Fruit fly (Drosophila melanogaster) whole organism, adult: ENCODE results near the gene pxb.

Experiments used
- CG11617 ChIP-seq: fragments of 200-800 bp; sonication (Bioruptor generic); optimal IDR thresholded peaks from 2 replicates; lab custom pipeline; 2017; ENCODE audit warnings: mild to moderate bottlenecking, missing biosample characterization, missing genetic modification reagents, missing genetic modification characterization
- CG12768 ChIP-seq: fragments of 200-800 bp; sonication (Bioruptor generic); optimal IDR thresholded peaks from 2 replicates; lab custom pipeline; 2017; ENCODE audit warnings: missing biosample characterization, missing genetic modification characterization, mild to moderate bottlenecking, moderate library complexity, missing genetic modification reagents
- CG14711 ChIP-seq: fragments of 200-800 bp; sonication (Bioruptor generic); optimal IDR thresholded peaks from 2 replicates; lab custom pipeline; 2018; ENCODE audit warnings: missing biosample characterization, mild to moderate bottlenecking, missing genetic modification characterization, moderate library complexity
- CG1620 ChIP-seq: fragments of 200-800 bp; sonication (Bioruptor generic); optimal IDR thresholded peaks from 2 replicates; lab custom pipeline; 2016; ENCODE audit warnings: missing biosample characterization, missing genetic modification characterization
- CG33017 ChIP-seq: fragments of 200-800 bp; sonication (Bioruptor generic); optimal IDR thresholded peaks from 2 replicates; lab custom pipeline; 2018; ENCODE audit warnings: missing biosample characterization, mild to moderate bottlenecking, missing genetic modification characterization, moderate library complexity
- CG5204 ChIP-seq: fragments of 200-800 bp; sonication (Bioruptor generic); optimal IDR thresholded peaks from 2 replicates; lab custom pipeline; 2016; ENCODE audit warnings: missing biosample characterization, missing genetic modification characterization
- CG7045 ChIP-seq: fragments of 200-800 bp; sonication (Bioruptor generic); optimal IDR thresholded peaks from 2 replicates; lab custom pipeline; 2017; ENCODE audit warnings: missing biosample characterization, mild to moderate bottlenecking, missing genetic modification characterization
- CG7101 ChIP-seq: fragments of 200-800 bp; sonication (Bioruptor generic); optimal IDR thresholded peaks from 2 replicates; lab custom pipeline; 2018; ENCODE audit warnings: missing biosample characterization, mild to moderate bottlenecking, missing genetic modification characterization, moderate library complexity
- Clk ChIP-seq: fragments of 200-800 bp; sonication (Bioruptor generic); optimal IDR thresholded peaks from 2 replicates; lab custom pipeline; 2017; ENCODE audit warnings: missing biosample characterization, missing genetic modification characterization
- Crg-1 ChIP-seq: fragments of 200-800 bp; sonication (Bioruptor generic); optimal IDR thresholded peaks from 2 replicates; lab custom pipeline; 2016; ENCODE audit warnings: missing biosample characterization, missing genetic modification characterization
- Hr96 ChIP-seq: fragments of 200-800 bp; sonication (Bioruptor generic); optimal IDR thresholded peaks from 2 replicates; lab custom pipeline; 2016; ENCODE audit warnings: missing biosample characterization, missing genetic modification characterization
- Mnt ChIP-seq: fragments of 200-800 bp; sonication (Bioruptor generic); optimal IDR thresholded peaks from 2 replicates; lab custom pipeline; 2016; ENCODE audit warnings: missing biosample characterization, mild to moderate bottlenecking, missing genetic modification characterization
- bab1 ChIP-seq: fragments of 200-800 bp; sonication (Bioruptor generic); optimal IDR thresholded peaks from 3 replicates; lab custom pipeline; 2019; ENCODE audit warnings: missing biosample characterization, mild to moderate bottlenecking, missing genetic modification characterization, moderate library complexity
- cic ChIP-seq: fragments of 200-800 bp; sonication (Bioruptor generic); optimal IDR thresholded peaks from 2 replicates; lab custom pipeline; 2017; ENCODE audit warnings: missing biosample characterization, mild to moderate bottlenecking, missing genetic modification characterization, moderate library complexity
- cnc ChIP-seq, 2 experiments: fragments of >200 bp; optimal IDR thresholded peaks; 2 replicates each; lab custom pipeline; 2017
- kay ChIP-seq: fragments of 200-800 bp; sonication (Bioruptor generic); peaks from one replicate; lab custom pipeline; 2016; ENCODE audit warnings: missing biosample characterization, missing genetic modification characterization, borderline replicate concordance
- ovo ChIP-seq: fragments of 200-800 bp; sonication (Bioruptor generic); optimal IDR thresholded peaks from 2 replicates; lab custom pipeline; 2016; ENCODE audit warnings: missing biosample characterization, missing genetic modification characterization
- pad ChIP-seq: fragments of 200-800 bp; sonication (Bioruptor generic); optimal IDR thresholded peaks from 3 replicates; lab custom pipeline; 2017; ENCODE audit warnings: missing biosample characterization, missing genetic modification characterization, mild to moderate bottlenecking, moderate library complexity, missing genetic modification reagents
- tj ChIP-seq: fragments of 200-800 bp; sonication (Bioruptor generic); optimal IDR thresholded peaks from 3 replicates; lab custom pipeline; 2017; ENCODE audit warnings: missing biosample characterization, mild to moderate bottlenecking, missing genetic modification characterization, moderate library complexity
- toe ChIP-seq: fragments of 200-800 bp; sonication (Bioruptor generic); optimal IDR thresholded peaks from 2 replicates; lab custom pipeline; 2016; ENCODE audit warnings: missing biosample characterization, missing genetic modification characterization

The pxb gene

dm6 chr3R:15673248-15673647 is 7.3 kb downstream of the pxb start:
- TF ChIP-seq CG7045 (no peak), cic (GFP tag; lab: Kevin White, UChicago) (no peak), CG7101 (no peak), CG33017 (tag; lab: Kevin White, UChicago) (no peak), Hr96 (no peak), kay (GFP tag; lab: Kevin White, UChicago) (no peak), CG12768 (no peak), Mnt (no peak), pad (GFP tag; lab: Kevin White, UChicago) (no peak), bab1 (GFP tag; lab: Kevin White, UChicago) (no peak), Clk (no peak), cnc (optimal IDR thresholded peaks at IDR 0.05; lab: Kevin White, UChicago) (no peak), CG14711 (tag; lab: Kevin White, UChicago) (no peak), CG5204 (no peak)

dm6 chr3R:15676186-15677073 is 10.4 kb downstream of the pxb start:
- TF ChIP-seq CG1620 (GFP tag; lab: Kevin White, UChicago), result no peak
- TF ChIP-seq CG5204, result peak; percentile 10
- peak; percentile 1 for TF ChIP-seq kay (GFP tag; lab: Kevin White, UChicago)
- TF ChIP-seq Hr96, result no peak
- TF ChIP-seq CG14711 (tag; lab: Kevin White, UChicago), result no peak
- TF ChIP-seq CG33017 (tag; lab: Kevin White, UChicago), result no peak

dm6 chr3R:15677074-15677409 is 11.1 kb downstream of the pxb start:
- TF ChIP-seq ovo (GFP tag; lab: Kevin White, UChicago) (no peak), kay (GFP tag; lab: Kevin White, UChicago) (no peak), Clk (no peak), Mnt (no peak), CG7101 (no peak), CG14711 (tag; lab: Kevin White, UChicago) (no peak), tj (GFP tag; lab: Kevin White, UChicago) (no peak)

- no peak for TF ChIP-seq CG1620 (GFP tag; lab: Kevin White, UChicago)
Observed at dm6 chr3R:15677550-15677973, 11.6 kb downstream of the pxb start.

- TF ChIP-seq kay (GFP tag; lab: Kevin White, UChicago) (no peak), Crg-1 (GFP tag; lab: Kevin White, UChicago) (no peak), CG11617 (no peak), cic (GFP tag; lab: Kevin White, UChicago) (no peak), ovo (GFP tag; lab: Kevin White, UChicago) (no peak), Clk (no peak), CG7101 (no peak), CG33017 (tag; lab: Kevin White, UChicago) (no peak), toe (GFP tag; lab: Kevin White, UChicago) (no peak), CG14711 (tag; lab: Kevin White, UChicago) (no peak), CG7045 (no peak), Mnt (no peak), cnc (optimal IDR thresholded peaks at IDR 0.05; lab: Kevin White, UChicago) (no peak), CG5204 (no peak), bab1 (GFP tag; lab: Kevin White, UChicago) (no peak), Hr96 (no peak)
Observed at dm6 chr3R:15678765-15679514, 13.0 kb downstream of the pxb start.

- no peak for TF ChIP-seq Hr96
- no peak for TF ChIP-seq Crg-1 (GFP tag; lab: Kevin White, UChicago)
- no peak for TF ChIP-seq cnc (optimal IDR thresholded peaks at IDR 0.05; lab: Kevin White, UChicago)
- no peak for TF ChIP-seq bab1 (GFP tag; lab: Kevin White, UChicago)
- TF ChIP-seq tj (GFP tag; lab: Kevin White, UChicago), result no peak
- no peak for TF ChIP-seq toe (GFP tag; lab: Kevin White, UChicago)
- TF ChIP-seq CG5204, result no peak
Observed at dm6 chr3R:15679989-15680388, 14.0 kb downstream of the pxb start.

dm6 chr3R:15680666-15681065 is 14.7 kb downstream of the pxb start:
- TF ChIP-seq Mnt (no peak), ovo (GFP tag; lab: Kevin White, UChicago) (no peak), CG14711 (tag; lab: Kevin White, UChicago) (no peak), Crg-1 (GFP tag; lab: Kevin White, UChicago) (no peak), CG11617 (no peak), tj (GFP tag; lab: Kevin White, UChicago) (no peak), pad (GFP tag; lab: Kevin White, UChicago) (no peak), CG7045 (no peak), cnc (optimal IDR thresholded peaks at IDR 0.05; lab: Kevin White, UChicago) (no peak), Hr96 (no peak), Clk (no peak), CG12768 (no peak), CG5204 (no peak), bab1 (GFP tag; lab: Kevin White, UChicago) (no peak), toe (GFP tag; lab: Kevin White, UChicago) (no peak), CG7101 (no peak), cic (GFP tag; lab: Kevin White, UChicago) (no peak), CG33017 (tag; lab: Kevin White, UChicago) (no peak)
